Worm (Caenorhabditis elegans): ENCODE data around the gene vps-16.
A peak's percentile ranks its signal among the peaks of the same experiment; 100 is the strongest.

vps-16 gene

ce11 chrIII:6447521-6447920, 14.5 kb downstream of the vps-16 start (continued):
- TF ChIP-seq cey-2 (tag; optimal IDR thresholded peaks at IDR 0.05; ENCODE audit: borderline replicate concordance, insufficient read depth) (peak; percentile 24), mep-1 (tag; optimal IDR thresholded peaks at IDR 0.05) (peak; percentile 61), mes-2 (tag; optimal IDR thresholded peaks at IDR 0.05; ENCODE audit: poor library complexity, severe bottlenecking) (peak; percentile 52), dpl-1 (GFP tag; optimal IDR thresholded peaks at IDR 0.05) (peak; percentile 33), nhr-11 (tag; optimal IDR thresholded peaks at IDR 0.05) (peak; percentile 78), lsy-2 (tag; optimal IDR thresholded peaks at IDR 0.05) (peak in 1 of 2 experiments; percentile 73), pqm-1 (tag; optimal IDR thresholded peaks at IDR 0.05) (peak; percentile 1), nhr-48 (tag; optimal IDR thresholded peaks at IDR 0.05) (peak; percentile 89), nhr-28 (tag; optimal IDR thresholded peaks at IDR 0.05) (peak; percentile 93), mdl-1 (tag; optimal IDR thresholded peaks at IDR 0.05) (peak; percentile 57 to 93), unc-39 (tag; optimal IDR thresholded peaks at IDR 0.05) (no peak), nhr-6 (tag; optimal IDR thresholded peaks at IDR 0.05) (peak; percentile 33), hmg-1.1 (GFP tag; IDR thresholded peaks at IDR 0.05) (peak; percentile 54), rbr-2 (tag; optimal IDR thresholded peaks at IDR 0.05) (no peak), jun-1 (tag; optimal IDR thresholded peaks at IDR 0.05) (peak; percentile 36), nhr-77 (tag; optimal IDR thresholded peaks at IDR 0.05) (peak; percentile 44), T26A8.4 (GFP tag; IDR thresholded peaks at IDR 0.05) (0 out of 2 replicates have a peak, but pooled peaks have one; percentile 26)

ce11 chrIII:6449854-6450253, 16.8 kb downstream of the vps-16 start:
- TF ChIP-seq nhr-102 (tag; optimal IDR thresholded peaks at IDR 0.05) (peak; percentile 4), aha-1 (tag) (peak; percentile 96), lin-13 (GFP tag; optimal IDR thresholded peaks at IDR 0.05) (no peak), unc-39 (tag; optimal IDR thresholded peaks at IDR 0.05) (no peak)

ce11 chrIII:6450596-6450995, 17.6 kb downstream of the vps-16 start, which contains the start of gene T26A5.6:
TSS of gene T26A5.6 (minus strand) at chrIII:6450696.
- TF ChIP-seq daf-8 (GFP tag; IDR thresholded peaks at IDR 0.05), result no peak

ce11 chrIII:6452278-6452677, 19.2 kb downstream of the vps-16 start, which contains the start of gene set-1:
TSS of gene set-1 (minus strand) at chrIII:6452378.
- TF ChIP-seq mdl-1 (tag; optimal IDR thresholded peaks at IDR 0.05), result no peak
- TF ChIP-seq ceh-44 (GFP tag; IDR thresholded peaks at IDR 0.05), result no peak
- no peak for TF ChIP-seq lin-15B (tag; optimal IDR thresholded peaks at IDR 0.05)
- TF ChIP-seq lir-3 (tag; optimal IDR thresholded peaks at IDR 0.05), result no peak
- TF ChIP-seq gei-8 (GFP tag; optimal IDR thresholded peaks at IDR 0.05), result no peak
- TF ChIP-seq php-3 (GFP tag; IDR thresholded peaks at IDR 0.05), result no peak
- TF ChIP-seq egl-43 (GFP tag; IDR thresholded peaks at IDR 0.05), result no peak
- TF ChIP-seq daf-16 (GFP tag; optimal IDR thresholded peaks at IDR 0.05), result no peak
- no peak for TF ChIP-seq daf-16 (tag; optimal IDR thresholded peaks at IDR 0.05)
- TF ChIP-seq hif-1 (tag; optimal IDR thresholded peaks at IDR 0.05), result no peak
- TF ChIP-seq daf-8 (GFP tag; IDR thresholded peaks at IDR 0.05), result no peak
- no peak for TF ChIP-seq lin-38 (GFP tag; IDR thresholded peaks at IDR 0.05)

- TF ChIP-seq nhr-28 (tag; optimal IDR thresholded peaks at IDR 0.05), result no peak
- TF ChIP-seq nhr-41 (GFP tag; IDR thresholded peaks at IDR 0.05), result no peak
- TF ChIP-seq hif-1 (tag; optimal IDR thresholded peaks at IDR 0.05), result no peak
- peak; percentile 76 for TF ChIP-seq hlh-30 (tag; optimal IDR thresholded peaks at IDR 0.05; ENCODE audit: insufficient read depth)
- TF ChIP-seq ama-1 (optimal IDR thresholded peaks at IDR 0.05), result no peak
- peak; percentile 5 for TF ChIP-seq mes-2 (tag; optimal IDR thresholded peaks at IDR 0.05; ENCODE audit: poor library complexity, severe bottlenecking)
- peak; percentile 10 for TF ChIP-seq hlh-11 (tag; optimal IDR thresholded peaks at IDR 0.05)
- no peak for TF ChIP-seq zfp-2 (tag; optimal IDR thresholded peaks at IDR 0.05)
- no peak for TF ChIP-seq vab-7 (GFP tag; IDR thresholded peaks at IDR 0.05)
- peak; percentile 39; the same call in 1 of the 2 replicates for TF ChIP-seq lin-38 (GFP tag; IDR thresholded peaks at IDR 0.05)
- peak; percentile 40 for TF ChIP-seq mep-1 (tag; optimal IDR thresholded peaks at IDR 0.05)
- TF ChIP-seq F44E2.7 (GFP tag; IDR thresholded peaks at IDR 0.05), result no peak
- peak in 1 of 2 experiments; percentile 96 for TF ChIP-seq unc-62 (GFP tag; optimal IDR thresholded peaks at IDR 0.05 in 1 of 2)
- no peak for TF ChIP-seq unc-62 (tag; optimal IDR thresholded peaks at IDR 0.05)
- TF ChIP-seq attf-4 (tag; optimal IDR thresholded peaks at IDR 0.05), result no peak
- no peak for TF ChIP-seq lin-39 (tag; optimal IDR thresholded peaks at IDR 0.05)
- no peak for TF ChIP-seq nhr-102 (tag; optimal IDR thresholded peaks at IDR 0.05)
- TF ChIP-seq lin-29 (GFP tag; IDR thresholded peaks at IDR 0.05), result no peak
- TF ChIP-seq dve-1 (tag; optimal IDR thresholded peaks at IDR 0.05; ENCODE audit: insufficient read depth), result peak; percentile 5
- 0 out of 2 replicates have a peak, but pooled peaks have one; percentile 11 for TF ChIP-seq hmg-1.1 (GFP tag; IDR thresholded peaks at IDR 0.05)
- no peak for TF ChIP-seq zip-2 (tag; optimal IDR thresholded peaks at IDR 0.05)
Measured at ce11 chrIII:6452683-6453082, 19.6 kb downstream of the vps-16 start.
